Worm (Caenorhabditis elegans): Measurements from ENCODE around the gene capg-2.

The capg-2 gene

DNA sequence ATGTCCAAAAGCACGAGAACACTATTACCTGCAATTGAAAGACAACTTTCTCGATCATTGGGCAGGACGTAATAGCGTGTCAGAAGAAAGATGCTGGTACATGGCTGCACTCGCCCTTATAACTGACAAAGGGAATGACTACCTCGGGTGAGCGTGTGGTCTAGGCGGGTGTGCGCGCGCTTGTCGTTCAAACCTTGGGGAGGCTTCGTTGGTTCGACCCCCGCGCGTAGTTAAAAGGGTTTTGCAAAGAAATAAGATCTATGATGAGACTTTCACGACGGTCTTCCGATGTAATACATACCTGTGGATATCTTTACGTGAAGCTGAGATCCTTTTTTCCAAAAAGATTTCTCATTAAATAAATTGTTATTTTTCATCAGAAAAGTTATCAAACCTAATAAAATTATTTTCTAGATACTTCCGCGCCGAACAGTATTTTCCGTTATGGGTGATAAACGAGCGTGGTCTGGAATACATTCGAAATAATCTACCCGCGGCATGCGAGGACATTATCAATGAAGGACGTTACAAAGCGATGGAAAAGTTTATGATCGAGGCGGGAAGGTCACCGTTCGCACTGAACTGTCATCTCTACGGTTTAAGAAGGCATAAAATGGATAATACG lies 31.9 kb downstream of the capg-2 start:
- TF ChIP-seq ceh-28 (tag; optimal IDR thresholded peaks at IDR 0.05) (peak; percentile 46), mdl-1 (tag; optimal IDR thresholded peaks at IDR 0.05) (no peak), lsy-12 (tag; optimal IDR thresholded peaks at IDR 0.05) (peak; percentile 94), elt-1 (tag; optimal IDR thresholded peaks at IDR 0.05) (peak; percentile 16), nhr-11 (tag; optimal IDR thresholded peaks at IDR 0.05) (peak; percentile 26), ztf-11 (tag; optimal IDR thresholded peaks at IDR 0.05) (peak; percentile 42), nhr-67 (tag; optimal IDR thresholded peaks at IDR 0.05) (peak; percentile 6), tbx-2 (tag; optimal IDR thresholded peaks at IDR 0.05) (peak; percentile 95), fkh-10 (GFP tag; optimal IDR thresholded peaks at IDR 0.05) (peak; percentile 45), nhr-28 (tag; optimal IDR thresholded peaks at IDR 0.05) (peak; percentile 56), ztf-4 (tag; optimal IDR thresholded peaks at IDR 0.05) (peak; percentile 71), unc-62 (GFP tag; optimal IDR thresholded peaks at IDR 0.05) (peak; percentile 13), lin-39 (tag; optimal IDR thresholded peaks at IDR 0.05) (peak; percentile 89), egl-5 (tag; optimal IDR thresholded peaks at IDR 0.05) (peak; percentile 58), nhr-12 (tag; optimal IDR thresholded peaks at IDR 0.05) (peak; percentile 4), nhr-23 (tag; optimal IDR thresholded peaks at IDR 0.05) (peak; percentile 70), nhr-25 (tag; optimal IDR thresholded peaks at IDR 0.05) (peak; percentile 70), fos-1 (tag; optimal IDR thresholded peaks at IDR 0.05) (no peak), jun-1 (tag; optimal IDR thresholded peaks at IDR 0.05) (peak; percentile 66), skn-1 (tag; optimal IDR thresholded peaks at IDR 0.05) (peak; percentile 80), daf-12 (tag; optimal IDR thresholded peaks at IDR 0.05) (no peak), elt-3 (tag; optimal IDR thresholded peaks at IDR 0.05) (peak in 2 of 3 experiments; percentile 28 to 77), sea-2 (GFP tag; optimal IDR thresholded peaks at IDR 0.05) (peak; percentile 5), nhr-76 (tag; optimal IDR thresholded peaks at IDR 0.05) (peak; percentile 79), ama-1 (optimal IDR thresholded peaks at IDR 0.05) (peak; percentile 88), nfya-1 (tag; optimal IDR thresholded peaks at IDR 0.05; ENCODE audit: insufficient read depth) (peak; percentile 70), hmg-11 (tag; optimal IDR thresholded peaks at IDR 0.05) (peak; percentile 100), ceh-82 (tag; optimal IDR thresholded peaks at IDR 0.05) (peak; percentile 94), nhr-43 (tag; optimal IDR thresholded peaks at IDR 0.05; ENCODE audit: poor library complexity, severe bottlenecking) (peak; percentile 97), ceh-16 (tag; optimal IDR thresholded peaks at IDR 0.05) (peak; percentile 37), fkh-2 (tag; optimal IDR thresholded peaks at IDR 0.05) (no peak), R02D3.7 (tag; optimal IDR thresholded peaks at IDR 0.05) (peak; percentile 69), eor-1 (tag; optimal IDR thresholded peaks at IDR 0.05) (no peak), nhr-237 (tag; optimal IDR thresholded peaks at IDR 0.05) (no peak), pha-4 (tag; optimal IDR thresholded peaks at IDR 0.05) (peak; percentile 75), snpc-4 (tag; optimal IDR thresholded peaks at IDR 0.05) (no peak), ZK546.5 (tag; optimal IDR thresholded peaks at IDR 0.05) (peak; percentile 7), lin-15B (tag; optimal IDR thresholded peaks at IDR 0.05) (peak; percentile 35), pqm-1 (tag; optimal IDR thresholded peaks at IDR 0.05) (peak; percentile 19), nhr-77 (tag; optimal IDR thresholded peaks at IDR 0.05) (peak; percentile 75), ceh-9 (tag; optimal IDR thresholded peaks at IDR 0.05) (no peak), aly-2 (tag; optimal IDR thresholded peaks at IDR 0.05) (peak; percentile 82), mml-1 (tag; optimal IDR thresholded peaks at IDR 0.05) (peak; percentile 5), zag-1 (tag; optimal IDR thresholded peaks at IDR 0.05) (peak; percentile 67), elt-2 (tag; optimal IDR thresholded peaks at IDR 0.05) (peak; percentile 63), unc-39 (tag; optimal IDR thresholded peaks at IDR 0.05) (no peak), egl-27 (tag; optimal IDR thresholded peaks at IDR 0.05) (peak; percentile 1)

All from whole organism, L3 larva.